Worm (Caenorhabditis elegans) whole organism, late embryonic: Measurements from ENCODE around the gene C13G5.2.

Source experiments
- F13H6.1 ChIP-seq: sonication (generic microtip); optimal IDR thresholded peaks from 2 replicates; lab custom pipeline; 2016; ENCODE audit warnings: missing genetic modification characterization, missing compliant biosample characterization
- ama-1 ChIP-seq: fragments of 150-350 bp; optimal IDR thresholded peaks from 2 replicates; lab custom pipeline; 2014
- ceh-19 ChIP-seq: fragments of 200-800 bp; sonication (Bioruptor generic); optimal IDR thresholded peaks from 2 replicates; lab custom pipeline; 2018; ENCODE audit warnings: mild to moderate bottlenecking, missing genetic modification characterization, missing compliant biosample characterization
- ceh-22 ChIP-seq: sonication (generic microtip); optimal IDR thresholded peaks from 2 replicates; lab custom pipeline; 2017; ENCODE audit warnings: missing biosample characterization, missing genetic modification characterization
- ceh-31 ChIP-seq: sonication (generic microtip); optimal IDR thresholded peaks from 2 replicates; lab custom pipeline; 2016; ENCODE audit warnings: missing genetic modification characterization, missing compliant biosample characterization
- ceh-48 ChIP-seq: sonication (generic microtip); optimal IDR thresholded peaks from 2 replicates; lab custom pipeline; 2016; ENCODE audit warnings: missing genetic modification characterization, inconsistent platforms, missing compliant biosample characterization
- fkh-10 ChIP-seq: fragments of 150-350 bp; optimal IDR thresholded peaks from 2 replicates; lab custom pipeline; 2014; ENCODE audit warnings: missing biosample characterization, missing genetic modification reagents, missing genetic modification characterization
- hlh-30 ChIP-seq: sonication (generic microtip); optimal IDR thresholded peaks from 2 replicates; lab custom pipeline; 2017; ENCODE audit warnings: antibody characterized with exemption, missing genetic modification characterization, missing compliant biosample characterization; ENCODE audit not compliant: insufficient read depth
- lin-11 ChIP-seq: fragments of 200-800 bp; sonication (Bioruptor generic); optimal IDR thresholded peaks from 2 replicates; lab custom pipeline; 2018; ENCODE audit warnings: mild to moderate bottlenecking, missing genetic modification characterization, missing compliant biosample characterization
- npax-4 ChIP-seq: sonication (generic microtip); optimal IDR thresholded peaks from 2 replicates; lab custom pipeline; 2016; ENCODE audit warnings: missing genetic modification characterization, missing compliant biosample characterization
- pax-1 ChIP-seq: fragments of 150-350 bp; optimal IDR thresholded peaks from 2 replicates; lab custom pipeline; 2014; ENCODE audit warnings: missing biosample characterization, missing genetic modification characterization
- pha-4 ChIP-seq: fragments of 150-350 bp; optimal IDR thresholded peaks from 2 replicates; lab custom pipeline; 2018; ENCODE audit warnings: missing biosample characterization, missing genetic modification reagents, missing genetic modification characterization
- pqm-1 ChIP-seq: sonication (generic microtip); optimal IDR thresholded peaks from 2 replicates; lab custom pipeline; 2016; ENCODE audit warnings: missing genetic modification characterization, missing compliant biosample characterization
- rnt-1 ChIP-seq: sonication (generic microtip); optimal IDR thresholded peaks from 2 replicates; lab custom pipeline; 2016; ENCODE audit warnings: missing genetic modification characterization, missing compliant biosample characterization

DNA sequence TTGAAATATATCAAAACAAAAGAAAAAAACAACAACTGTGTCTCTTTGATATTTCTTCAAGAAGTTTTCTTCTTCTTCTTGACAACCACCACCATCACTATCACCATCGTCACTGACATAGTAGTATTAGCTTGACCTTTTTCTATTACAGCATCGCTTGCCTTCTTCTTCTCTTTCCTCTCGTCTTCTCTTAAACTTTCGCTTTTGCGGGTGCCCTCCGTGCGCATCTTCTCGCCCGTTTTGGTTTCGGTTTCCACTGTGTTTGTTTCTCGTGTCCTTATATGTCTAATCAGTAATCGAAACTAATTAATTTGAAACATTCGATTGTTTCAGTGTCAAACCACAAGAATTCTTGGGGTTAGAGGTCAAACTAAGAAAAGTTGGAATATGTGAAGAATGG, 38.9 kb downstream of the C13G5.2 start:
- TF ChIP-seq lin-11 (tag; lab: Kevin White, UChicago) (no peak), F13H6.1 (no peak), npax-4 (tag; lab: Kevin White, UChicago) (no peak), ceh-48 (no peak), pax-1 (tag; lab: Kevin White, UChicago) (no peak), ama-1 (no peak), ceh-22 (tag; lab: Kevin White, UChicago) (no peak), pha-4 (no peak), pqm-1 (no peak), ceh-19 (GFP tag; lab: Kevin White, UChicago) (no peak), fkh-10 (no peak), rnt-1 (no peak), ceh-31 (tag; lab: Kevin White, UChicago) (no peak), hlh-30 (tag; lab: Kevin White, UChicago) (no peak)
